Fruit fly (Drosophila melanogaster) whole organism, embryonic: ENCODE results near the gene CG7841.

Source experiments
- Asciz ChIP-seq: fragments of 200-800 bp; sonication (Bioruptor generic); optimal IDR thresholded peaks from 2 replicates; lab custom pipeline; 2017; ENCODE audit warnings: missing biosample characterization, mild to moderate bottlenecking, missing genetic modification characterization, missing genetic modification reagents
- Atf6 ChIP-seq: fragments of 200-800 bp; sonication (Bioruptor generic); IDR thresholded peaks from 2 replicates; pipeline ENCODE4 v1.3.6; 2022; ENCODE audit warnings: missing biosample characterization, missing genetic modification characterization
- Awh ChIP-seq: fragments of 200-800 bp; sonication (Bioruptor generic); IDR thresholded peaks from 2 replicates; pipeline ENCODE4, ENCODE4 v1.3.6; 2022; ENCODE audit warnings: missing biosample characterization, missing genetic modification characterization
- Blimp-1 ChIP-seq: fragments of 200-800 bp; sonication (Bioruptor generic); optimal IDR thresholded peaks from 3 replicates; lab custom pipeline; 2018; ENCODE audit warnings: missing biosample characterization, missing genetic modification characterization, mild to moderate bottlenecking, moderate library complexity, missing genetic modification reagents
- CG10209 ChIP-seq: fragments of 200-800 bp; sonication (Bioruptor generic); optimal IDR thresholded peaks from 3 replicates; lab custom pipeline; 2017; ENCODE audit warnings: missing biosample characterization, mild to moderate bottlenecking, missing genetic modification characterization, missing genetic modification reagents
- CG10274 ChIP-seq: fragments of 200-800 bp; sonication (Bioruptor generic); optimal IDR thresholded peaks from 3 replicates; lab custom pipeline; 2017; ENCODE audit warnings: missing biosample characterization, mild to moderate bottlenecking, missing genetic modification characterization
- CG11398 ChIP-seq: fragments of 200-800 bp; sonication (Bioruptor generic); optimal IDR thresholded peaks from 2 replicates; lab custom pipeline; 2016; ENCODE audit warnings: missing biosample characterization, missing genetic modification characterization
- CG12071 ChIP-seq: fragments of 200-800 bp; sonication (Bioruptor generic); optimal IDR thresholded peaks from 3 replicates; lab custom pipeline; 2018; ENCODE audit warnings: missing biosample characterization, mild to moderate bottlenecking, missing genetic modification characterization
- CG12744 ChIP-seq: fragments of 200-800 bp; sonication (Bioruptor generic); optimal IDR thresholded peaks from 2 replicates; lab custom pipeline; 2016; ENCODE audit warnings: missing biosample characterization, missing genetic modification characterization
- CG14710 ChIP-seq: fragments of 200-800 bp; sonication (Bioruptor generic); optimal IDR thresholded peaks from 3 replicates; lab custom pipeline; 2019; ENCODE audit warnings: missing biosample characterization, mild to moderate bottlenecking, missing genetic modification characterization, moderate library complexity
- CG14860 ChIP-seq: fragments of 200-800 bp; sonication (Bioruptor generic); IDR thresholded peaks from 3 replicates; pipeline ENCODE4 v1.3.6; 2022; ENCODE audit warnings: missing biosample characterization, missing genetic modification characterization; ENCODE audit not compliant: partially characterized antibody
- CG15073 ChIP-seq: fragments of 200-800 bp; sonication (Bioruptor generic); optimal IDR thresholded peaks from 2 replicates; lab custom pipeline; 2016; ENCODE audit warnings: missing biosample characterization, missing genetic modification characterization
- CG15269 ChIP-seq: fragments of 200-800 bp; sonication (Bioruptor generic); optimal IDR thresholded peaks from 2 replicates; lab custom pipeline; 2018; ENCODE audit warnings: missing biosample characterization, mild to moderate bottlenecking, missing genetic modification characterization, moderate library complexity
- CG15479 ChIP-seq: fragments of 200-800 bp; sonication (Bioruptor generic); optimal IDR thresholded peaks from 3 replicates; lab custom pipeline; 2019; ENCODE audit warnings: missing biosample characterization, mild to moderate bottlenecking, missing genetic modification characterization, moderate library complexity
- CG33557 ChIP-seq: fragments of 200-800 bp; sonication (Bioruptor generic); optimal IDR thresholded peaks from 2 replicates; lab custom pipeline; 2019; ENCODE audit warnings: missing biosample characterization, mild to moderate bottlenecking, missing genetic modification characterization, moderate library complexity
- CG4424 ChIP-seq: fragments of 200-800 bp; sonication (Bioruptor generic); optimal IDR thresholded peaks from 3 replicates; lab custom pipeline; 2016; ENCODE audit warnings: missing biosample characterization, missing genetic modification characterization
- CG4707 ChIP-seq: fragments of 200-800 bp; sonication (Bioruptor generic); optimal IDR thresholded peaks from 2 replicates; lab custom pipeline; 2018; ENCODE audit warnings: missing biosample characterization, mild to moderate bottlenecking, missing genetic modification characterization, moderate library complexity
- CG5180 ChIP-seq: fragments of 200-800 bp; sonication (Bioruptor generic); optimal IDR thresholded peaks from 3 replicates; lab custom pipeline; 2017; ENCODE audit warnings: missing biosample characterization, missing genetic modification characterization, mild to moderate bottlenecking, moderate library complexity, missing genetic modification reagents
- CG6813 ChIP-seq: fragments of 200-800 bp; sonication (Bioruptor generic); optimal IDR thresholded peaks from 2 replicates; lab custom pipeline; 2017; ENCODE audit warnings: missing biosample characterization, missing genetic modification characterization, mild to moderate bottlenecking, moderate library complexity, missing genetic modification reagents
- CG7745 ChIP-seq: fragments of 200-800 bp; sonication (Bioruptor generic); optimal IDR thresholded peaks from 2 replicates; lab custom pipeline; 2018; ENCODE audit warnings: missing biosample characterization, mild to moderate bottlenecking, missing genetic modification characterization, moderate library complexity
- CG8089 ChIP-seq: fragments of 200-800 bp; sonication (Bioruptor generic); optimal IDR thresholded peaks from 3 replicates; lab custom pipeline; 2016; ENCODE audit warnings: missing biosample characterization, missing genetic modification characterization
- CG8924 ChIP-seq: fragments of 200-800 bp; optimal IDR thresholded peaks from 3 replicates; lab custom pipeline; 2019; ENCODE audit warnings: missing biosample characterization, mild to moderate bottlenecking, missing genetic modification characterization, moderate library complexity
- CG9932 ChIP-seq: fragments of 200-800 bp; sonication (Bioruptor generic); IDR thresholded peaks from 2 replicates; pipeline ENCODE4 v1.3.6; 2022; ENCODE audit warnings: missing biosample characterization, missing genetic modification characterization
- Hey ChIP-seq: fragments of 200-800 bp; sonication (Bioruptor generic); optimal IDR thresholded peaks from 3 replicates; lab custom pipeline; 2018; ENCODE audit warnings: missing biosample characterization, mild to moderate bottlenecking, missing genetic modification characterization
- MBD-R2 ChIP-seq: fragments of 200-800 bp; sonication (Bioruptor generic); IDR thresholded peaks from 2 replicates; pipeline ENCODE4 v1.3.6; 2022; ENCODE audit warnings: missing biosample characterization, missing genetic modification characterization
- Max ChIP-seq: fragments of 200-800 bp; sonication (Bioruptor generic); optimal IDR thresholded peaks from 2 replicates; lab custom pipeline; 2016; ENCODE audit warnings: missing biosample characterization, mild to moderate bottlenecking, missing genetic modification characterization
- Med ChIP-seq: fragments of 200-800 bp; sonication (Bioruptor generic); peaks from one replicate; lab custom pipeline; 2016; ENCODE audit warnings: missing biosample characterization, missing genetic modification characterization, mild to moderate bottlenecking, inconsistent platforms, moderate library complexity
- Meics ChIP-seq: fragments of 200-800 bp; sonication (Bioruptor generic); optimal IDR thresholded peaks from 2 replicates; lab custom pipeline; 2017; ENCODE audit warnings: missing biosample characterization, mild to moderate bottlenecking, missing genetic modification characterization
- Myb ChIP-seq: fragments of 200-800 bp; sonication (Bioruptor generic); optimal IDR thresholded peaks from 2 replicates; lab custom pipeline; 2016; ENCODE audit warnings: missing biosample characterization, missing genetic modification characterization
- Ssrp ChIP-seq: fragments of 200-800 bp; sonication (Bioruptor generic); optimal IDR thresholded peaks from 2 replicates; lab custom pipeline; 2018; ENCODE audit warnings: missing biosample characterization, mild to moderate bottlenecking, missing genetic modification characterization, moderate library complexity
- bbx ChIP-seq: fragments of 200-800 bp; sonication (Bioruptor generic); IDR thresholded peaks from 2 replicates; pipeline ENCODE4 v1.3.6; 2022; ENCODE audit warnings: missing biosample characterization, missing genetic modification characterization; ENCODE audit not compliant: partially characterized antibody
- br ChIP-seq: fragments of >200 bp; optimal IDR thresholded peaks from 2 replicates; lab custom pipeline; 2017
- bsh ChIP-seq, 2 experiments: fragments of 200-800 bp; sonication (Bioruptor generic); optimal IDR thresholded peaks; 2 replicates each; lab custom pipeline; 2017 to 2018; ENCODE audit warnings: mild to moderate bottlenecking in 2 of 2, missing biosample characterization in 2 of 2, missing genetic modification characterization in 2 of 2, moderate library complexity in 1 of 2
- chif ChIP-seq, 2 experiments: fragments of 200-800 bp; sonication (Bioruptor generic); optimal IDR thresholded peaks; 3 replicates each; lab custom pipeline; 2016; ENCODE audit warnings: missing biosample characterization in 2 of 2, missing genetic modification characterization in 2 of 2
- exex ChIP-seq: fragments of 200-800 bp; sonication (Bioruptor generic); optimal IDR thresholded peaks from 4 replicates; lab custom pipeline; 2018; ENCODE audit warnings: missing biosample characterization, mild to moderate bottlenecking, missing genetic modification characterization, moderate library complexity
- nom ChIP-seq: fragments of 200-800 bp; sonication (Bioruptor generic); optimal IDR thresholded peaks from 2 replicates; lab custom pipeline; 2017; ENCODE audit warnings: missing biosample characterization, missing genetic modification characterization, mild to moderate bottlenecking, moderate library complexity, missing genetic modification reagents
- pros ChIP-seq: fragments of 200-800 bp; sonication (Bioruptor generic); optimal IDR thresholded peaks from 3 replicates; lab custom pipeline; 2019; ENCODE audit warnings: missing biosample characterization, mild to moderate bottlenecking, missing genetic modification characterization, moderate library complexity
- sens ChIP-seq: fragments of 200-800 bp; sonication (Bioruptor generic); peaks from one replicate; lab custom pipeline; 2016; ENCODE audit warnings: missing biosample characterization, missing genetic modification characterization
- sens-2 ChIP-seq: fragments of 200-800 bp; sonication (Bioruptor generic); IDR thresholded peaks from 2 replicates; pipeline ENCODE4 v1.3.6; 2022; ENCODE audit warnings: missing biosample characterization, missing genetic modification characterization
- tap ChIP-seq: fragments of 200-800 bp; optimal IDR thresholded peaks from 3 replicates; lab custom pipeline; 2019; ENCODE audit warnings: missing biosample characterization, mild to moderate bottlenecking, missing genetic modification characterization, moderate library complexity
- twi ChIP-seq: fragments of 200-800 bp; optimal IDR thresholded peaks from 2 replicates; lab custom pipeline; 2019; ENCODE audit warnings: missing biosample characterization, mild to moderate bottlenecking, missing genetic modification characterization, moderate library complexity
- vvl ChIP-seq: fragments of 200-800 bp; sonication (Bioruptor generic); IDR thresholded peaks from 2 replicates; pipeline ENCODE4 v1.3.6; 2022; ENCODE audit warnings: missing biosample characterization, missing genetic modification characterization
- wek ChIP-seq: fragments of 200-800 bp; sonication (Bioruptor generic); optimal IDR thresholded peaks from 3 replicates; lab custom pipeline; 2018; ENCODE audit warnings: missing biosample characterization, mild to moderate bottlenecking, missing genetic modification characterization, moderate library complexity
- yki ChIP-seq: fragments of >200 bp; optimal IDR thresholded peaks from 3 replicates; lab custom pipeline; 2018

Gene CG7841

dm6 chr3L:15532368-15533030 is 24.4 kb upstream of the CG7841 start (continued):
- no peak for TF ChIP-seq yki
- TF ChIP-seq Meics (GFP tag; lab: Kevin White, UChicago), result peak; percentile 49
- TF ChIP-seq CG15269 (tag; lab: Kevin White, UChicago), result no peak
- no peak for TF ChIP-seq br (lab: Kevin White, UChicago)
- TF ChIP-seq CG12744 (GFP tag; lab: Kevin White, UChicago), result no peak
- TF ChIP-seq sens-2 (GFP tag; lab: Robert Waterston, UW), result peak; percentile 52; the same call in 1 of the 2 replicates
- TF ChIP-seq, all 482 proteins: peak for 169

dm6 chr3L:15531423-15532325 is 23.6 kb upstream of the CG7841 start, which contains the start of gene CG43248:
Gene CG43248 (minus strand): TSS chr3L:15531473.
- TF ChIP-seq Atf6 (GFP tag; lab: Robert Waterston, UW) (no peak), Med (peak; percentile 11), CG15073 (GFP tag; lab: Kevin White, UChicago) (no peak), bbx (no peak), CG14860 (GFP tag; lab: Robert Waterston, UW) (no peak), vvl (GFP tag; lab: Robert Waterston, UW) (peak; percentile 32; the same call in 1 of the 2 replicates), CG8089 (GFP tag; lab: Kevin White, UChicago) (no peak), CG15479 (peak; percentile 42), wek (GFP tag; lab: Kevin White, UChicago) (no peak), CG9932 (GFP tag; lab: Robert Waterston, UW) (no peak), sens (GFP tag; lab: Kevin White, UChicago) (peak; percentile 77), Max (no peak), exex (tag; lab: Kevin White, UChicago) (peak; percentile 82), twi (tag; lab: Kevin White, UChicago) (peak; percentile 11), chif (GFP tag; optimal IDR thresholded peaks at IDR 0.05; lab: Kevin White, UChicago) (no peak), CG11398 (GFP tag; lab: Kevin White, UChicago) (no peak), Hey (peak; percentile 21), Blimp-1 (GFP tag; lab: Kevin White, UChicago) (peak; percentile 30), CG7745 (tag; lab: Kevin White, UChicago) (peak; percentile 54), Awh (GFP tag; lab: Robert Waterston, UW) (no peak), CG10274 (GFP tag; lab: Kevin White, UChicago) (peak; percentile 61)

- TF ChIP-seq nom (peak; percentile 32), CG4424 (no peak), Myb (no peak), CG14710 (tag; lab: Kevin White, UChicago) (peak; percentile 28), bsh (GFP tag; optimal IDR thresholded peaks at IDR 0.05; lab: Kevin White, UChicago) (peak in 1 of 2 experiments; percentile 34), MBD-R2 (GFP tag; lab: Robert Waterston, UW) (no peak), tap (tag; lab: Kevin White, UChicago) (peak; percentile 0), CG8924 (peak; percentile 3), CG5180 (GFP tag; lab: Kevin White, UChicago) (peak; percentile 33), CG10209 (GFP tag; lab: Kevin White, UChicago) (peak; percentile 2), CG4707 (GFP tag; lab: Kevin White, UChicago) (peak; percentile 40), CG12071 (peak; percentile 26), pros (GFP tag; lab: Kevin White, UChicago) (no peak), Ssrp (tag; lab: Kevin White, UChicago) (no peak), CG6813 (peak; percentile 31), CG33557 (peak; percentile 57), Asciz (GFP tag; lab: Kevin White, UChicago) (peak; percentile 43)
Observed at dm6 chr3L:15530638-15531225, 22.7 kb upstream of the CG7841 start.
